Worm (Caenorhabditis elegans) whole organism, L1 larva: ENCODE results near the gene Y47D7A.7.

Source experiments
- C34B4.2 ChIP-seq: sonication (generic microtip); optimal IDR thresholded peaks from 2 replicates; lab custom pipeline; 2017; ENCODE audit warnings: mild to moderate bottlenecking, missing genetic modification characterization, missing compliant biosample characterization
- F16B12.6 ChIP-seq: fragments of 150-350 bp; optimal IDR thresholded peaks from 2 replicates; lab custom pipeline; 2014; ENCODE audit warnings: missing biosample characterization, missing genetic modification characterization
- Y116A8C.19 ChIP-seq: sonication (generic microtip); optimal IDR thresholded peaks from 2 replicates; lab custom pipeline; 2016; ENCODE audit warnings: missing compliant biosample characterization, missing genetic modification characterization, borderline replicate concordance
- ceh-63 ChIP-seq: fragments of 200-800 bp; sonication (Bioruptor generic); optimal IDR thresholded peaks from 2 replicates; lab custom pipeline; 2018; ENCODE audit warnings: mild to moderate bottlenecking, missing genetic modification characterization, missing compliant biosample characterization
- ceh-82 ChIP-seq, 3 experiments: fragments of 150-350 bp in 1 of 3; sonication (generic microtip) in 2 of 3; optimal IDR thresholded peaks; 2 replicates each; lab custom pipeline; 2014 to 2017; ENCODE audit warnings: missing biosample characterization in 3 of 3, missing genetic modification characterization in 3 of 3
- ceh-88 ChIP-seq: fragments of 200-800 bp; sonication (Bioruptor generic); IDR thresholded peaks from 2 replicates; pipeline ENCODE4 v1.3.6; 2022; ENCODE audit warnings: missing genetic modification characterization, missing compliant biosample characterization
- efl-1 ChIP-seq, 4 experiments: fragments of 150-350 bp; optimal IDR thresholded peaks in 3 of 4; peaks in 1 of 4; 1 replicate in 1 of 4; 2 replicates in 3 of 4; lab custom pipeline; 2014; ENCODE audit warnings: missing biosample characterization in 2 of 4, missing genetic modification characterization in 2 of 4, missing genetic modification reagents in 2 of 4
- fkh-10 ChIP-seq: sonication (generic microtip); optimal IDR thresholded peaks from 2 replicates; lab custom pipeline; 2017; ENCODE audit warnings: missing biosample characterization, missing genetic modification reagents, missing genetic modification characterization
- grh-1 ChIP-seq: fragments of 200-800 bp; sonication (Bioruptor generic); IDR thresholded peaks from 2 replicates; pipeline ENCODE4 v1.3.6; 2022; ENCODE audit warnings: missing genetic modification reagents, missing genetic modification characterization, missing compliant biosample characterization
- hlh-17 ChIP-seq: fragments of 200-800 bp; sonication (Bioruptor generic); optimal IDR thresholded peaks from 2 replicates; lab custom pipeline; 2018; ENCODE audit warnings: missing genetic modification characterization, mild to moderate bottlenecking, missing compliant biosample characterization, moderate library complexity, borderline replicate concordance
- irx-1 ChIP-seq: sonication (generic microtip); optimal IDR thresholded peaks from 2 replicates; lab custom pipeline; 2016; ENCODE audit warnings: missing genetic modification characterization, missing compliant biosample characterization
- isw-1 ChIP-seq: fragments of 200-800 bp; sonication (Bioruptor generic); IDR thresholded peaks from 2 replicates; pipeline ENCODE4 v1.3.6; 2022; ENCODE audit warnings: missing genetic modification characterization, missing compliant biosample characterization
- jun-1 ChIP-seq: fragments of 150-350 bp; optimal IDR thresholded peaks from 2 replicates; lab custom pipeline; 2014; ENCODE audit warnings: missing biosample characterization, missing genetic modification reagents, missing genetic modification characterization
- lin-39 ChIP-seq: fragments of 150-350 bp; optimal IDR thresholded peaks from 2 replicates; lab custom pipeline; 2014; ENCODE audit warnings: missing biosample characterization, missing genetic modification reagents, missing genetic modification characterization
- lsy-2 ChIP-seq, 2 experiments: fragments of 150-350 bp; optimal IDR thresholded peaks; 2 replicates each; lab custom pipeline; 2014; ENCODE audit warnings: missing biosample characterization in 2 of 2, missing genetic modification characterization in 2 of 2
- mdl-1 ChIP-seq, 2 experiments: fragments of 150-350 bp; optimal IDR thresholded peaks; 2 replicates each; lab custom pipeline; 2014 to 2017; ENCODE audit warnings: missing biosample characterization in 2 of 2, missing genetic modification characterization in 2 of 2, inconsistent platforms in 1 of 2
- mef-2 ChIP-seq: fragments of 150-350 bp; optimal IDR thresholded peaks from 2 replicates; lab custom pipeline; 2014; ENCODE audit warnings: missing biosample characterization, missing genetic modification characterization
- mep-1 ChIP-seq: fragments of 150-350 bp; optimal IDR thresholded peaks from 2 replicates; lab custom pipeline; 2014; ENCODE audit warnings: missing biosample characterization, missing genetic modification characterization
- nhr-11 ChIP-seq: fragments of 150-350 bp; optimal IDR thresholded peaks from 2 replicates; lab custom pipeline; 2014; ENCODE audit warnings: missing biosample characterization, missing genetic modification characterization
- nhr-237 ChIP-seq: fragments of 150-350 bp; optimal IDR thresholded peaks from 2 replicates; lab custom pipeline; 2014; ENCODE audit warnings: missing biosample characterization, missing genetic modification characterization
- nhr-28 ChIP-seq: fragments of 150-350 bp; optimal IDR thresholded peaks from 2 replicates; lab custom pipeline; 2014; ENCODE audit warnings: missing biosample characterization, missing genetic modification characterization
- nhr-47 ChIP-seq: sonication (generic microtip); optimal IDR thresholded peaks from 2 replicates; lab custom pipeline; 2016; ENCODE audit warnings: mild to moderate bottlenecking, missing genetic modification characterization, moderate library complexity, missing compliant biosample characterization
- nhr-71 ChIP-seq: sonication (generic microtip); optimal IDR thresholded peaks from 2 replicates; lab custom pipeline; 2016; ENCODE audit warnings: mild to moderate bottlenecking, missing genetic modification characterization, moderate library complexity, missing compliant biosample characterization
- nhr-84 ChIP-seq: sonication (generic microtip); optimal IDR thresholded peaks from 2 replicates; lab custom pipeline; 2017; ENCODE audit warnings: missing biosample characterization, missing genetic modification characterization
- nhr-85 ChIP-seq: sonication (generic microtip); peaks from one replicate; lab custom pipeline; 2016; ENCODE audit warnings: missing genetic modification characterization, inconsistent platforms, missing compliant biosample characterization
- pag-3 ChIP-seq: sonication (generic microtip); optimal IDR thresholded peaks from 2 replicates; lab custom pipeline; 2017; ENCODE audit warnings: missing genetic modification characterization, mild to moderate bottlenecking, missing compliant biosample characterization, antibody characterized with exemption, borderline replicate concordance; ENCODE audit not compliant: insufficient read depth
- pax-3 ChIP-seq: fragments of 200-800 bp; sonication (Bioruptor generic); optimal IDR thresholded peaks from 2 replicates; lab custom pipeline; 2018; ENCODE audit warnings: mild to moderate bottlenecking, missing genetic modification characterization, moderate library complexity, missing compliant biosample characterization
- rnt-1 ChIP-seq: sonication (generic microtip); optimal IDR thresholded peaks from 2 replicates; lab custom pipeline; 2016; ENCODE audit warnings: mild to moderate bottlenecking, missing genetic modification characterization, moderate library complexity, missing compliant biosample characterization
- skn-1 ChIP-seq: fragments of 150-350 bp; optimal IDR thresholded peaks from 2 replicates; lab custom pipeline; 2014; ENCODE audit warnings: missing biosample characterization, missing genetic modification characterization
- tbx-2 ChIP-seq: sonication (generic microtip); optimal IDR thresholded peaks from 2 replicates; lab custom pipeline; 2016; ENCODE audit warnings: missing genetic modification characterization, missing compliant biosample characterization
- tlp-1 ChIP-seq: fragments of 150-350 bp; optimal IDR thresholded peaks from 2 replicates; lab custom pipeline; 2014; ENCODE audit warnings: missing biosample characterization, missing genetic modification characterization
- unc-130 ChIP-seq: fragments of 150-350 bp; optimal IDR thresholded peaks from 2 replicates; lab custom pipeline; 2017; ENCODE audit warnings: missing biosample characterization, missing genetic modification characterization, inconsistent platforms
- unc-30 ChIP-seq: sonication (generic microtip); optimal IDR thresholded peaks from 2 replicates; lab custom pipeline; 2017; ENCODE audit warnings: missing biosample characterization, missing genetic modification characterization
- unc-98 ChIP-seq: fragments of 200-800 bp; sonication (Bioruptor generic); IDR thresholded peaks from 2 replicates; pipeline ENCODE4 v1.3.6; 2022; ENCODE audit warnings: missing genetic modification characterization, missing compliant biosample characterization
- zag-1 ChIP-seq: fragments of 150-350 bp; optimal IDR thresholded peaks from 2 replicates; lab custom pipeline; 2014; ENCODE audit warnings: missing biosample characterization, missing genetic modification characterization
- zip-4 ChIP-seq: fragments of 200-800 bp; sonication (Bioruptor generic); optimal IDR thresholded peaks from 2 replicates; lab custom pipeline; 2018; ENCODE audit warnings: mild to moderate bottlenecking, missing genetic modification characterization, moderate library complexity, missing compliant biosample characterization
- ztf-11 ChIP-seq, 2 experiments: sonication (generic microtip); optimal IDR thresholded peaks; 2 replicates each; lab custom pipeline; 2016 to 2017; ENCODE audit warnings: missing genetic modification characterization in 2 of 2, missing biosample characterization in 1 of 2, missing compliant biosample characterization in 1 of 2
- ztf-4 ChIP-seq: fragments of 150-350 bp; optimal IDR thresholded peaks from 2 replicates; lab custom pipeline; 2014; ENCODE audit warnings: missing biosample characterization, missing genetic modification characterization

Gene Y47D7A.7

DNA sequence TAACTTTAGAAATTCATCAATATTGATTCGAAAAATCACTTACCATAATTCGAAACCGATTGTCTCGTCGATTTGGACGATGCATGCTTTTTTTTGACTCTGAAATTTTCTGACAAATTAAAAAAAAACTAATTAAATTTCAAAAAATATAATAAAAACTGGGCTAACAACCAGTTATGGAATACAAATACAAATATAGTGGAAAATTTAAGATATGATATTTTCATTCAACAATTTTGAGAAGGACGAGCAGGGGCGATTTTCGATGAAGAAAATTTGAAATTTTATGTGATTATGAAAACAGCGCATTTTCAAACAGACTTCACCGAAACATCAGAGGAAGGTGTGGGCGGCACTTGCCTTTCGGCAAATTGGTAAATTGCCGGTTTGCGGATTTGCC, 37.4 kb downstream of the Y47D7A.7 start, which contains the start of gene F13A2.1:
Gene F13A2.1, minus strand, starts transcription at position 101 of the 400 bp plus-strand sequence.
- TF ChIP-seq nhr-11 (tag; lab: Kevin White, UChicago) (no peak), efl-1 (optimal IDR thresholded peaks at IDR 0.05; lab: Kevin White, UChicago) (no peak), efl-1 (GFP tag; optimal IDR thresholded peaks at IDR 0.05 in 1 of 2; lab: Kevin White, UChicago) (peak in 1 of 2 experiments; percentile 48), irx-1 (tag; lab: Kevin White, UChicago) (no peak), rnt-1 (tag; lab: Kevin White, UChicago) (no peak), unc-130 (tag; lab: Kevin White, UChicago) (no peak), mep-1 (tag; lab: Kevin White, UChicago) (no peak)

DNA sequence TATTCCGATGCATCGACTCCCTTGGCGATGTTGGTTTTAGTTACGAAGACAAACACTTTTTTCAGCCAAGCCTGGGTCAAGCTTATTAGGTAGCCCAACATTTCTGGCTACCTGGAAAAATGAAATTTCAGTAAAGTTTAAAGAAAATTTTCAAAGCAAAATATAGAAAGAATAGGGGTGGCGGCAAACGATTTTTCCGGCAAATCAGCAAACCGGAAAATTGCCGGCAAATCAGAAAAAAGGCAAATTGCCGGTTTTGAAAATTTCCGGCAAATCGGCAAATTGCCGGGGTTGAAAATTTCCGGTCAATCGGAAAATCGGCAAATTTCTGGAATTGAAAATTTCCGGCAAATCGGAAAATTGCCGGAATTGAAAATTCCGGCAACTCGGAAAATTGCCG, 42.0 kb downstream of the Y47D7A.7 start, which contains the start of gene F32D1.8:
Gene F32D1.8, minus strand, starts transcription at position 101 of the 400 bp plus-strand sequence.
- TF ChIP-seq pag-3 (tag; lab: Kevin White, UChicago) (no peak), mef-2 (no peak), unc-98 (GFP tag; lab: Robert Waterston, UW) (no peak), grh-1 (no peak), fkh-10 (GFP tag; lab: Kevin White, UChicago) (no peak), hlh-17 (GFP tag; lab: Kevin White, UChicago) (no peak), ceh-88 (GFP tag; lab: Robert Waterston, UW) (no peak), lsy-2 (tag; optimal IDR thresholded peaks at IDR 0.05; lab: Kevin White, UChicago) (no peak), C34B4.2 (tag; lab: Kevin White, UChicago) (no peak), unc-30 (no peak), nhr-47 (tag; lab: Kevin White, UChicago) (no peak)

DNA sequence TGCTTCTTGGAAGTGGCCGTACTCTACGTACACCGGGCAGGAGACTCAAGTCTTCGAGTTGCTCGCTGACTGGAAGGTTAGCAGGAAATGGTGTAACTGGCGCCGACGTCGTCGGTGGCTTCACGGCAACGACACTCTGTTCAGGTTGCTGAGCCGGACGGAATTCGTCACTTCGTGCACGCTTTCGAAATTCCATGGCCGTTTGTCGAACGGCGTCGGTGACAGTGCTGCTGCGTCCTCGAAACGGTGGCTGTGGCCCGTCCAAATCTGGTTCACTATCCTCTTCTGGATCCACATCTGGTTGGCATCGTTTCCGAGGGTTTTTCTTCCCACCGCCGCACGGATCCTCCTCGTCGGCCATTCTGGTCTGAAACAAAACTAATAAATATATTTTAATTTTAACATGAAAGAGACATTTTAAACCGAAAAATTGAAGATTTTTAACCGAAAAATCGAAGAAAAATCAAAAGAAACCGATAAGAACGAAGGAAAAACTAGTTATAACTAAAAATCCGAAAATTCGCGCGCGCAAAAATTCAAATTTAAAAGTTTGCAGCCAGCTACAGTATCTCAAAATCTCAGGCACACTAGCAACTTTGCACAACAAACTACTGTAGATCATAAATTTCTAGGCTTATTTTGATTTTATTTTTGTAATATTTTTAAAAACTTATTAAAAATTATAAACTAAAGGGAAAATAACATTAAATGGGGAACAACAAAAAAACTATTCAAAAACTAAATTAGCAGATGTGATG, 43.7 kb downstream of the Y47D7A.7 start, which contains the start of gene F32D1.7:
Gene F32D1.7, minus strand, starts transcription at position 367 of the 758 bp plus-strand sequence.
- TF ChIP-seq nhr-85 (tag; lab: Kevin White, UChicago) (no peak), grh-1 (no peak), zag-1 (no peak), nhr-71 (no peak), lin-39 (tag; lab: Kevin White, UChicago) (no peak), ztf-11 (tag; optimal IDR thresholded peaks at IDR 0.05; lab: Kevin White, UChicago) (no peak), mef-2 (no peak), pag-3 (tag; lab: Kevin White, UChicago) (no peak), lsy-2 (tag; optimal IDR thresholded peaks at IDR 0.05; lab: Kevin White, UChicago) (no peak), zip-4 (no peak), nhr-84 (no peak), nhr-237 (tag; lab: Kevin White, UChicago) (no peak), skn-1 (tag; lab: Kevin White, UChicago) (no peak), F16B12.6 (no peak), Y116A8C.19 (tag; lab: Kevin White, UChicago) (no peak), mdl-1 (tag; optimal IDR thresholded peaks at IDR 0.05; lab: Kevin White, UChicago) (no peak), pax-3 (tag; lab: Kevin White, UChicago) (no peak), nhr-47 (tag; lab: Kevin White, UChicago) (no peak), jun-1 (tag; lab: Kevin White, UChicago) (no peak), tlp-1 (tag; lab: Kevin White, UChicago) (no peak)
- TF ChIP-seq, all 84 proteins: peak for 0

DNA sequence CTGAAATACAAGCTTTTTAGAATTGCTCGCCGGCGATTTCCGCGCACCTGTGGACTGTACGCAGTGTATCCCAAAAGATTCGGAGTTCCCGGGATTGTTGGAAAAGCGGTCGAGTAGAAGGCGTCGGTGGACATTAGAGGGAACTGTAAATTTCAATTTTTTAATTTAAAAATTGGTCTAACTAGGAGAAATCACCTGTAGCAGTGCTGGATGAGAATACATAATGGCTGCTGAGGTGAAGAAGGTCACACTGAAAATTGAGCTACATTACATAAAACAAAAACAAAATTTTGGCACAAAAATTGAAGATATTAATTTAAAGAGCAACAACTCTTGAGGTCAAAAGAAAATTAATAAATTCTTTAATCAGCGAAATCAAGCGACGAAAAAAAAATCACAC, 45.0 kb downstream of the Y47D7A.7 start, which contains the start of gene neg-1:
Gene neg-1, minus strand, starts transcription at position 250 of the 400 bp plus-strand sequence.
- TF ChIP-seq nhr-28 = no peak
- no peak for TF ChIP-seq ceh-82 (tag; optimal IDR thresholded peaks at IDR 0.05; lab: Kevin White, UChicago)
- no peak for TF ChIP-seq isw-1 (GFP tag; lab: Robert Waterston, UW)
- no peak for TF ChIP-seq tbx-2 (tag; lab: Kevin White, UChicago)
- TF ChIP-seq ztf-4 = no peak
- TF ChIP-seq unc-30 = no peak
- no peak for TF ChIP-seq ceh-63 (GFP tag; lab: Kevin White, UChicago)
